Worm (Caenorhabditis elegans) whole organism, L3 larva: ENCODE results near the gene B0336.13.
A peak's percentile ranks its signal among the peaks of the same experiment; 100 is the strongest.

Experiments
- R02D3.7 ChIP-seq: fragments of 150-350 bp; optimal IDR thresholded peaks from 2 replicates; lab custom pipeline; 2014; ENCODE audit warnings: missing biosample characterization, missing genetic modification characterization
- ZK546.5 ChIP-seq: sonication (generic microtip); optimal IDR thresholded peaks from 2 replicates; lab custom pipeline; 2017; ENCODE audit warnings: missing biosample characterization, missing genetic modification characterization
- aly-2 ChIP-seq: fragments of 150-350 bp; optimal IDR thresholded peaks from 2 replicates; lab custom pipeline; 2014; ENCODE audit warnings: missing biosample characterization, missing genetic modification characterization
- ama-1 ChIP-seq: fragments of 150-350 bp; optimal IDR thresholded peaks from 2 replicates; lab custom pipeline; 2018
- ceh-16 ChIP-seq: sonication (generic microtip); optimal IDR thresholded peaks from 2 replicates; lab custom pipeline; 2017; ENCODE audit warnings: missing biosample characterization, missing genetic modification characterization
- ceh-28 ChIP-seq: fragments of 150-350 bp; optimal IDR thresholded peaks from 2 replicates; lab custom pipeline; 2014; ENCODE audit warnings: missing biosample characterization, missing genetic modification reagents, missing genetic modification characterization
- ceh-9 ChIP-seq: sonication (generic microtip); optimal IDR thresholded peaks from 2 replicates; lab custom pipeline; 2018; ENCODE audit warnings: missing biosample characterization, missing genetic modification characterization
- egl-27 ChIP-seq: sonication (generic microtip); optimal IDR thresholded peaks from 4 replicates; lab custom pipeline; 2017; ENCODE audit warnings: missing biosample characterization, missing genetic modification reagents, missing genetic modification characterization
- egl-5 ChIP-seq: fragments of 150-350 bp; optimal IDR thresholded peaks from 2 replicates; lab custom pipeline; 2017; ENCODE audit warnings: missing biosample characterization, missing genetic modification reagents, missing genetic modification characterization, inconsistent platforms
- elt-2 ChIP-seq: sonication (generic microtip); optimal IDR thresholded peaks from 2 replicates; lab custom pipeline; 2016; ENCODE audit warnings: missing genetic modification reagents, mild to moderate bottlenecking, missing genetic modification characterization, missing compliant biosample characterization
- elt-3 ChIP-seq, 3 experiments: fragments of 150-350 bp in 1 of 3; sonication (generic microtip) in 2 of 3; optimal IDR thresholded peaks; 2 replicates in 2 of 3; 4 replicates in 1 of 3; lab custom pipeline; 2014 to 2017; ENCODE audit warnings: missing biosample characterization in 3 of 3, missing genetic modification characterization in 3 of 3
- eor-1 ChIP-seq, 2 experiments: fragments of 150-350 bp; optimal IDR thresholded peaks; 2 replicates each; lab custom pipeline; 2014 to 2018; ENCODE audit warnings: missing biosample characterization in 2 of 2, missing genetic modification characterization in 2 of 2
- fkh-10 ChIP-seq: sonication (generic microtip); optimal IDR thresholded peaks from 2 replicates; lab custom pipeline; 2017; ENCODE audit warnings: missing biosample characterization, missing genetic modification reagents, missing genetic modification characterization
- fkh-2 ChIP-seq: fragments of 150-350 bp; optimal IDR thresholded peaks from 2 replicates; lab custom pipeline; 2014; ENCODE audit warnings: missing biosample characterization, missing genetic modification reagents, missing genetic modification characterization
- fos-1 ChIP-seq: fragments of 150-350 bp; optimal IDR thresholded peaks from 2 replicates; lab custom pipeline; 2014; ENCODE audit warnings: missing biosample characterization, missing genetic modification characterization
- hmg-11 ChIP-seq: sonication (generic microtip); optimal IDR thresholded peaks from 2 replicates; lab custom pipeline; 2016; ENCODE audit warnings: missing genetic modification characterization, missing compliant biosample characterization
- jun-1 ChIP-seq: fragments of 150-350 bp; optimal IDR thresholded peaks from 2 replicates; lab custom pipeline; 2014; ENCODE audit warnings: missing biosample characterization, missing genetic modification reagents, missing genetic modification characterization
- lin-39 ChIP-seq: fragments of 150-350 bp; optimal IDR thresholded peaks from 2 replicates; lab custom pipeline; 2018; ENCODE audit warnings: missing biosample characterization, missing genetic modification reagents, missing genetic modification characterization
- lsy-12 ChIP-seq: sonication (generic microtip); optimal IDR thresholded peaks from 2 replicates; lab custom pipeline; 2016; ENCODE audit warnings: mild to moderate bottlenecking, missing genetic modification characterization, missing compliant biosample characterization
- mdl-1 ChIP-seq: fragments of 150-350 bp; optimal IDR thresholded peaks from 2 replicates; lab custom pipeline; 2014; ENCODE audit warnings: missing biosample characterization, missing genetic modification characterization
- mml-1 ChIP-seq: fragments of 150-350 bp; sonication (generic microtip); optimal IDR thresholded peaks from 3 replicates; lab custom pipeline; 2014; ENCODE audit warnings: missing biosample characterization, missing genetic modification characterization
- nfya-1 ChIP-seq: sonication (generic microtip); optimal IDR thresholded peaks from 2 replicates; lab custom pipeline; 2017; ENCODE audit warnings: missing genetic modification characterization, mild to moderate bottlenecking, missing compliant biosample characterization, antibody characterized with exemption, moderate library complexity; ENCODE audit not compliant: insufficient read depth
- nhr-11 ChIP-seq: fragments of 150-350 bp; optimal IDR thresholded peaks from 2 replicates; lab custom pipeline; 2014; ENCODE audit warnings: missing biosample characterization, missing genetic modification characterization
- nhr-12 ChIP-seq: fragments of 150-350 bp; optimal IDR thresholded peaks from 2 replicates; lab custom pipeline; 2014; ENCODE audit warnings: missing biosample characterization, missing genetic modification characterization
- nhr-23 ChIP-seq: fragments of 150-350 bp; optimal IDR thresholded peaks from 2 replicates; lab custom pipeline; 2014; ENCODE audit warnings: missing biosample characterization, missing genetic modification reagents, missing genetic modification characterization
- nhr-237 ChIP-seq: fragments of 150-350 bp; optimal IDR thresholded peaks from 2 replicates; lab custom pipeline; 2014; ENCODE audit warnings: missing biosample characterization, missing genetic modification characterization
- nhr-25 ChIP-seq: sonication (generic microtip); optimal IDR thresholded peaks from 2 replicates; lab custom pipeline; 2017; ENCODE audit warnings: missing biosample characterization, missing genetic modification characterization
- nhr-43 ChIP-seq: sonication (generic microtip); optimal IDR thresholded peaks from 2 replicates; lab custom pipeline; 2016; ENCODE audit warnings: mild to moderate bottlenecking, missing genetic modification characterization, missing compliant biosample characterization; ENCODE audit not compliant: poor library complexity, severe bottlenecking
- nhr-76 ChIP-seq: fragments of 150-350 bp; sonication (generic microtip); optimal IDR thresholded peaks from 5 replicates; lab custom pipeline; 2014; ENCODE audit warnings: missing biosample characterization, missing genetic modification characterization
- nhr-77 ChIP-seq: fragments of 150-350 bp; optimal IDR thresholded peaks from 2 replicates; lab custom pipeline; 2014; ENCODE audit warnings: missing biosample characterization, missing genetic modification characterization
- pha-4 ChIP-seq: fragments of 150-350 bp; optimal IDR thresholded peaks from 2 replicates; lab custom pipeline; 2014; ENCODE audit warnings: missing biosample characterization, missing genetic modification reagents, missing genetic modification characterization
- pqm-1 ChIP-seq: fragments of 150-350 bp; optimal IDR thresholded peaks from 2 replicates; lab custom pipeline; 2017; ENCODE audit warnings: missing biosample characterization, missing genetic modification characterization, inconsistent platforms
- sea-2 ChIP-seq: fragments of 150-350 bp; sonication (generic microtip); optimal IDR thresholded peaks from 4 replicates; lab custom pipeline; 2014; ENCODE audit warnings: missing biosample characterization, missing genetic modification reagents, missing genetic modification characterization
- snpc-4 ChIP-seq: fragments of 150-350 bp; optimal IDR thresholded peaks from 2 replicates; lab custom pipeline; 2014; ENCODE audit warnings: missing biosample characterization, missing genetic modification characterization
- tbx-2 ChIP-seq: sonication (generic microtip); optimal IDR thresholded peaks from 2 replicates; lab custom pipeline; 2016; ENCODE audit warnings: mild to moderate bottlenecking, missing genetic modification characterization, missing compliant biosample characterization
- unc-39 ChIP-seq: sonication (generic microtip); optimal IDR thresholded peaks from 4 replicates; lab custom pipeline; 2017; ENCODE audit warnings: missing biosample characterization, missing genetic modification characterization
- zag-1 ChIP-seq: fragments of 150-350 bp; optimal IDR thresholded peaks from 2 replicates; lab custom pipeline; 2014; ENCODE audit warnings: missing biosample characterization, missing genetic modification characterization
- ztf-11 ChIP-seq: fragments of 150-350 bp; optimal IDR thresholded peaks from 2 replicates; lab custom pipeline; 2014; ENCODE audit warnings: missing biosample characterization, missing genetic modification characterization
- ztf-4 ChIP-seq: fragments of 150-350 bp; optimal IDR thresholded peaks from 2 replicates; lab custom pipeline; 2014; ENCODE audit warnings: missing biosample characterization, missing genetic modification characterization

The B0336.13 gene

ce11 chrIII:5711242-5711641 lies 17.4 kb downstream of the B0336.13 start, which contains the start of gene rbm-26:
Gene rbm-26, plus strand, starts transcription at chrIII:5711542.
- TF ChIP-seq pha-4 (tag; lab: Kevin White, UChicago) = peak; percentile 8
- TF ChIP-seq unc-39 (tag; lab: Kevin White, UChicago) = no peak

ce11 chrIII:5711881-5712643 lies 18.2 kb downstream of the B0336.13 start:
- TF ChIP-seq R02D3.7 (no peak), nhr-76 (no peak), snpc-4 (tag; lab: Kevin White, UChicago) (no peak), hmg-11 (no peak), aly-2 (tag; lab: Kevin White, UChicago) (no peak), zag-1 (tag; lab: Kevin White, UChicago) (no peak), eor-1 (tag; optimal IDR thresholded peaks at IDR 0.05; lab: Kevin White, UChicago) (no peak), lin-39 (no peak), nhr-11 (tag; lab: Kevin White, UChicago) (no peak), nhr-25 (tag; lab: Kevin White, UChicago) (no peak), fkh-2 (tag; lab: Kevin White, UChicago) (no peak), nhr-43 (tag; lab: Kevin White, UChicago) (no peak), tbx-2 (tag; lab: Kevin White, UChicago) (no peak), lsy-12 (tag; lab: Kevin White, UChicago) (no peak), ceh-16 (tag; lab: Kevin White, UChicago) (no peak), pha-4 (tag; lab: Kevin White, UChicago) (no peak), nfya-1 (tag; lab: Kevin White, UChicago) (no peak), fkh-10 (GFP tag; lab: Kevin White, UChicago) (no peak)
- TF ChIP-seq, all 47 proteins: peak for 0

DNA sequence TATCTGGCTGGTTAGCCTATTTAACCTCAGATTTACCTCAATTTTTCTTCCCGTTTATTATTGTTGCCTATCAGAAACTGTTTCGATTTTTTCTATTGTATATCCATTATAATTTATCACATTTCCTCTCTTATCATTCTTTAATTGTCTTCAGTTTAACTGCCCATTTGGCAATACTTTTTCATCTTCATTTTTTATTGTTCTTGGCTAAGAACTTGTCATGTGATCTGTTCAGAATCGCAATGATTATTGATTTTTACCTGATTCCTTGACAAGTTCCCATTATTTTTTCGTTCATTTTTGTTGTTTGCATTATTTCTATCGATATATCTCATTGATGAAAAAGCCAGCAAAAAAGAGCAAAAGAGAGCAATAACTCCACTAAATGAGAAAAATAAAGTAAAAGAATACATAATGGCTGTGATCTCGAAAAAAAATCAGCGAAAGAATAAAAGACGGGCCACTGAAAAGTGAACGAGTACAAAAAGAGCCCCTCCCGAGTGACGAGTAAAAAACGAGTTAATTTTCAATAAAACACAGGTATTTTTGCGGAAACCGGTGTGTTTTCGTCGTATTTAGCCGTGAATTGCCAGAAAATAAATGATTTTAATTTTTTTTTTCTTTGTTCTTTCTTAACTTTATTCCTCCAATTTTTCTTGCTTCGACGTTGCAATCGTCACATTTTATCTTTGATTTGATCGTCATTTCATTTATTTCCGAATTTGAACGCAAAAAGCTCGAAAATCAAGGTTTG lies 20.6 kb downstream of the B0336.13 start, which contains the start of gene arf-1:
Gene arf-1 (plus strand): TSS at position 657 of the 754 bp plus-strand sequence.
- peak; percentile 54 for TF ChIP-seq nhr-77
- peak; percentile 17 for TF ChIP-seq elt-2 (tag; lab: Kevin White, UChicago)
- TF ChIP-seq pqm-1 (tag; lab: Kevin White, UChicago) = no peak

ce11 chrIII:5714984-5715454 lies 21.2 kb downstream of the B0336.13 start:
- TF ChIP-seq sea-2 (GFP tag; lab: Kevin White, UChicago) (no peak), ama-1 (peak; percentile 59), ZK546.5 (no peak), nhr-43 (tag; lab: Kevin White, UChicago) (peak; percentile 76), ztf-4 (tag; lab: Kevin White, UChicago) (peak; percentile 55), eor-1 (tag; optimal IDR thresholded peaks at IDR 0.05; lab: Kevin White, UChicago) (no peak), nfya-1 (tag; lab: Kevin White, UChicago) (no peak), ceh-28 (tag; lab: Kevin White, UChicago) (no peak), nhr-25 (tag; lab: Kevin White, UChicago) (no peak), nhr-23 (no peak), ztf-11 (tag; lab: Kevin White, UChicago) (no peak)

DNA sequence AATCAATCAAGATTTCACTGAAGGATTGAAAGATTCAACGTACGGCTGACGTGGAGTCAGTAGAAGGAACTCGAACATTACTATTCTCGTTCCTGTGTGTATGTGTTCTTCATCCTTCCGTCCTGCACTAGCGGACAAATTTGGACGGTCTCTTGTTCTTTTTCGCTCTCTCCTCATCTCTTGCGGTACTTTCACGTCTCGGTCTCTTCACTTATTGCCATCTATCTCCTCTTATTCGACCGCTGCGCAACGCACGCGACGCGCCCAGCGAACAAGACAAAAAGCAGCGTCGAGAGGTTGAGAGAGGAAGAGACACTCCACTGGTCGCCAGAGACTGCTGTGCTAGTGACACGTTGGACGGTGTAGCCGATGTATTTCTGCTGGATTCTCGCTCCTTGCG lies 21.6 kb downstream of the B0336.13 start:
- peak; percentile 82 for TF ChIP-seq ama-1
- TF ChIP-seq hmg-11 = peak; percentile 88
- no peak for TF ChIP-seq egl-27 (tag; lab: Kevin White, UChicago)
- peak; percentile 78 for TF ChIP-seq jun-1 (tag; lab: Kevin White, UChicago)
- TF ChIP-seq nhr-12 (tag; lab: Kevin White, UChicago) = no peak
- no peak for TF ChIP-seq lsy-12 (tag; lab: Kevin White, UChicago)
- TF ChIP-seq fos-1 (tag; lab: Kevin White, UChicago) = no peak
- TF ChIP-seq nhr-43 (tag; lab: Kevin White, UChicago) = no peak
- TF ChIP-seq mdl-1 (tag; lab: Kevin White, UChicago) = peak; percentile 32
- TF ChIP-seq aly-2 (tag; lab: Kevin White, UChicago) = no peak
- TF ChIP-seq zag-1 (tag; lab: Kevin White, UChicago) = no peak
- TF ChIP-seq elt-3 (tag; optimal IDR thresholded peaks at IDR 0.05; lab: Kevin White, UChicago) = peak in 1 of 3 experiments; percentile 26
- no peak for TF ChIP-seq sea-2 (GFP tag; lab: Kevin White, UChicago)
- TF ChIP-seq ZK546.5 = no peak
- TF ChIP-seq egl-5 = no peak
- no peak for TF ChIP-seq mml-1 (tag; lab: Kevin White, UChicago)
- TF ChIP-seq elt-2 (tag; lab: Kevin White, UChicago) = peak; percentile 63
- TF ChIP-seq tbx-2 (tag; lab: Kevin White, UChicago) = no peak
- no peak for TF ChIP-seq fkh-10 (GFP tag; lab: Kevin White, UChicago)
- TF ChIP-seq nhr-23 = peak; percentile 63
- TF ChIP-seq fkh-2 (tag; lab: Kevin White, UChicago) = no peak
- no peak for TF ChIP-seq nhr-237 (tag; lab: Kevin White, UChicago)
- no peak for TF ChIP-seq ztf-11 (tag; lab: Kevin White, UChicago)
- TF ChIP-seq ceh-9 (tag; lab: Kevin White, UChicago) = no peak
- no peak for TF ChIP-seq nhr-77
- TF ChIP-seq ztf-4 (tag; lab: Kevin White, UChicago) = no peak
